Fruit fly (Drosophila melanogaster) Kc167 (cell line): ENCODE results near the gene sturkopf.

Source experiments
- Myc ChIP-seq: fragments of >200 bp; optimal IDR thresholded peaks from 2 replicates; lab custom pipeline; 2017; ENCODE audit warnings: missing external identifiers
- Sin3A ChIP-seq: fragments of >200 bp; optimal IDR thresholded peaks from 2 replicates; lab custom pipeline; 2018; ENCODE audit warnings: missing external identifiers
- insv ChIP-seq: fragments of >200 bp; optimal IDR thresholded peaks from 3 replicates; lab custom pipeline; 2018; ENCODE audit warnings: missing external identifiers

dm6 chr3L:1280890-1281622 lies 32.1 kb downstream of the sturkopf start:
- TF ChIP-seq Myc (lab: Kevin White, UChicago) (no peak), Sin3A (no peak), insv (lab: Kevin White, UChicago) (no peak)
